Fruit fly (Drosophila melanogaster) whole organism: ENCODE results near the gene CG11263.

ENCODE experiments used
- Dll ChIP-seq: fragments of >200 bp; optimal IDR thresholded peaks from 2 replicates; lab custom pipeline; 2017
- psq ChIP-seq: fragments of >200 bp; optimal IDR thresholded peaks from 2 replicates; lab custom pipeline; 2017

- no peak for TF ChIP-seq Dll (lab: Kevin White, UChicago)
- no peak for TF ChIP-seq psq (lab: Kevin White, UChicago)
Measured at dm6 chr3L:13031326-13031725, 24.7 kb downstream of the CG11263 start.
